Worm (Caenorhabditis elegans) whole organism, L1 larva: Measurements from ENCODE around the gene luc-7L3.

Experiments
- fkh-10 ChIP-seq: sonication (generic microtip); optimal IDR thresholded peaks from 2 replicates; lab custom pipeline; 2017; ENCODE audit warnings: missing biosample characterization, missing genetic modification reagents, missing genetic modification characterization
- jun-1 ChIP-seq: fragments of 150-350 bp; optimal IDR thresholded peaks from 2 replicates; lab custom pipeline; 2014; ENCODE audit warnings: missing biosample characterization, missing genetic modification reagents, missing genetic modification characterization
- nhr-12 ChIP-seq: sonication (generic microtip); optimal IDR thresholded peaks from 2 replicates; lab custom pipeline; 2017; ENCODE audit warnings: missing biosample characterization, missing genetic modification characterization
- nhr-28 ChIP-seq: fragments of 150-350 bp; optimal IDR thresholded peaks from 2 replicates; lab custom pipeline; 2014; ENCODE audit warnings: missing biosample characterization, missing genetic modification characterization
- pqm-1 ChIP-seq: sonication (generic microtip); optimal IDR thresholded peaks from 3 replicates; lab custom pipeline; 2017; ENCODE audit warnings: missing biosample characterization, missing genetic modification characterization
- snpc-4 ChIP-seq: fragments of 150-350 bp; optimal IDR thresholded peaks from 2 replicates; lab custom pipeline; 2014; ENCODE audit warnings: missing biosample characterization, missing genetic modification characterization

ce11 chrII:60049-60448 lies 37.8 kb downstream of the luc-7L3 start:
- no peak for TF ChIP-seq nhr-28 (tag; lab: Kevin White, UChicago)
- TF ChIP-seq pqm-1 (tag; lab: Kevin White, UChicago) = no peak
- no peak for TF ChIP-seq jun-1 (tag; lab: Kevin White, UChicago)
- TF ChIP-seq snpc-4 (tag; lab: Kevin White, UChicago) = no peak
- TF ChIP-seq nhr-12 (tag; lab: Kevin White, UChicago) = no peak
- TF ChIP-seq fkh-10 = no peak
